Worm (Caenorhabditis elegans) whole organism, late embryonic: ENCODE results near the gene myrf-2.

Experiments used
- C38D4.7 ChIP-seq: fragments of 200-800 bp; sonication (Bioruptor generic); optimal IDR thresholded peaks from 2 replicates; lab custom pipeline; 2018; ENCODE audit warnings: mild to moderate bottlenecking, missing genetic modification characterization, moderate library complexity, missing compliant biosample characterization
- nfya-1 ChIP-seq: sonication (generic microtip); optimal IDR thresholded peaks from 2 replicates; lab custom pipeline; 2017; ENCODE audit warnings: missing genetic modification characterization, mild to moderate bottlenecking, missing compliant biosample characterization, antibody characterized with exemption, moderate library complexity
- nhr-11 ChIP-seq: fragments of 150-350 bp; optimal IDR thresholded peaks from 2 replicates; lab custom pipeline; 2014; ENCODE audit warnings: missing biosample characterization, missing genetic modification characterization
- pha-4 ChIP-seq: fragments of 150-350 bp; optimal IDR thresholded peaks from 2 replicates; lab custom pipeline; 2018; ENCODE audit warnings: missing biosample characterization, missing genetic modification reagents, missing genetic modification characterization
- sdc-2 ChIP-seq: sonication (generic microtip); optimal IDR thresholded peaks from 2 replicates; lab custom pipeline; 2016; ENCODE audit warnings: missing genotype, missing genetic modification characterization, missing compliant biosample characterization
- sox-2 ChIP-seq: fragments of 200-800 bp; sonication (Bioruptor generic); IDR thresholded peaks from 2 replicates; pipeline ENCODE4 v1.3.6; 2022; ENCODE audit warnings: missing genetic modification reagents, missing genetic modification characterization, missing compliant biosample characterization

ce11 chrX:10215429-10215828 lies 21.3 kb upstream of the myrf-2 start, which contains the start of gene F44A6.4:
- TF ChIP-seq pha-4 (tag; lab: Kevin White, UChicago), result no peak
- TF ChIP-seq sox-2 (GFP tag; lab: Robert Waterston, UW), result no peak
- TF ChIP-seq C38D4.7 (GFP tag; lab: Kevin White, UChicago), result no peak
- TF ChIP-seq nfya-1 (tag; lab: Kevin White, UChicago), result no peak
- TF ChIP-seq sdc-2 (tag; lab: Kevin White, UChicago), result no peak
- no peak for TF ChIP-seq nhr-11 (tag; lab: Kevin White, UChicago)
